ENCODE assay signal across 2 worm cellular contexts in the genomic region with DNA sequence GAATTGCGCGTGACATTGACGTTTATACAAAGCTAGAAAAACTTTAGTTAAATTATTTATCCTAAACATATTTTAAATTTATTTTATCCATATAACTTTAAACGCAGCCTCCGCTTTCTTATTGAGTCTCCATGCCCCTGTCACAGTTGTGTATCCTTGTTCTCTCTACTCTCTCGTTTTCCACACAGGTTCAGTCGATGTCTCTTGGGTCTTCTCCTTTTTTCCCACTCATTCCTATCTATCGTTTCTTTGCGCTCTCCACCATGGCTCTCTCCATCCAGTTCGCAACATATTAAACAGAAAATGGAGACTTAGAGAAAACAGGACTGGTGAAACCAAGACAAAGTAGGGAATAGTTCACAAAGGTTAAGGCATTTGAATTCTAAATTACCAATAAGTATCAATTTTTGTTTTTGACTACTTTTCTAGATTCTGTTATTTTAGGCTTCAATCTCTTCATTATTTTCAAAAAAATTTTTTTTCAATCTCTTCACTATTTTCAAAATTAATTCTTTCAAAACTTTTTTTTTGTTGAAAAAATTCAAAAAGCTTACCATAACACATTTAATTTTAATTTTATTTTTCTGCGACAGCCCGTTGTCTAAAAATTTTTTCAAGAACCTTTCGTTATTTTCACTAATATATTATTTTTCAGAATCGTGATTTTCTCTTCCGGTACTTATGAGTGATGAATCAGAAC.
TF ChIP-seq lines count a peak whose summit lies in the region.

A gene (plus strand): TSS at position 650 of the 700 bp plus-strand sequence.

TF ChIP-seq in whole organism, L1 larva, 84 proteins besides CTCF, POLR2A, EP300 and RAD21 (continued from another document):
- TF ChIP-seq nhr-77 (tag; optimal IDR thresholded peaks at IDR 0.05; lab: Kevin White, UChicago): peak; percentile 85
- TF ChIP-seq alr-1 (tag; optimal IDR thresholded peaks at IDR 0.05; lab: Kevin White, UChicago; ENCODE audit: borderline replicate concordance): no peak
- TF ChIP-seq nhr-20 (tag; optimal IDR thresholded peaks at IDR 0.05; lab: Kevin White, UChicago): peak; percentile 78
- TF ChIP-seq pag-3 (tag; optimal IDR thresholded peaks at IDR 0.05; lab: Kevin White, UChicago; ENCODE audit: borderline replicate concordance, insufficient read depth): no peak
- peak in 2 of 3 experiments; percentile 69 to 73 for TF ChIP-seq ceh-82 (tag; optimal IDR thresholded peaks at IDR 0.05; lab: Kevin White, UChicago)
- peak; percentile 44 to 47 for TF ChIP-seq efl-1 (optimal IDR thresholded peaks at IDR 0.05; lab: Kevin White, UChicago)
- TF ChIP-seq efl-1 (GFP tag; optimal IDR thresholded peaks at IDR 0.05 in 1 of 2; lab: Kevin White, UChicago): no peak
- peak; percentile 47 for TF ChIP-seq skn-1 (tag; optimal IDR thresholded peaks at IDR 0.05; lab: Kevin White, UChicago)
- TF ChIP-seq ets-5 (GFP tag; IDR thresholded peaks at IDR 0.05; lab: Robert Waterston, UW): no peak
- TF ChIP-seq lir-3 (tag; optimal IDR thresholded peaks at IDR 0.05; lab: Kevin White, UChicago; ENCODE audit: poor library complexity): peak; percentile 49
- no peak for TF ChIP-seq unc-30 (tag; optimal IDR thresholded peaks at IDR 0.05; lab: Kevin White, UChicago)
- peak; percentile 70 for TF ChIP-seq ztf-4 (tag; optimal IDR thresholded peaks at IDR 0.05; lab: Kevin White, UChicago)
- peak; percentile 68 for TF ChIP-seq swsn-7 (tag; optimal IDR thresholded peaks at IDR 0.05; lab: Kevin White, UChicago)
- TF ChIP-seq sptf-1 (tag; optimal IDR thresholded peaks at IDR 0.05; lab: Kevin White, UChicago): no peak
- no peak for TF ChIP-seq fkh-4 (tag; optimal IDR thresholded peaks at IDR 0.05; lab: Kevin White, UChicago; ENCODE audit: borderline replicate concordance)
- TF ChIP-seq efl-3 (GFP tag; optimal IDR thresholded peaks at IDR 0.05; lab: Kevin White, UChicago): no peak
- TF ChIP-seq unc-86 (tag; optimal IDR thresholded peaks at IDR 0.05; lab: Kevin White, UChicago): peak; percentile 32
- TF ChIP-seq mef-2 (tag; optimal IDR thresholded peaks at IDR 0.05; lab: Kevin White, UChicago): no peak
- TF ChIP-seq nhr-71 (tag; optimal IDR thresholded peaks at IDR 0.05; lab: Kevin White, UChicago): peak; percentile 81
- TF ChIP-seq nhr-76 (tag; optimal IDR thresholded peaks at IDR 0.05; lab: Kevin White, UChicago): no peak
- peak; percentile 60 for TF ChIP-seq nhr-85 (tag; lab: Kevin White, UChicago)
- peak; percentile 12 for TF ChIP-seq lin-13 (GFP tag; optimal IDR thresholded peaks at IDR 0.05; lab: Kevin White, UChicago)
- TF ChIP-seq ceh-88 (GFP tag; IDR thresholded peaks at IDR 0.05; lab: Robert Waterston, UW): no peak
- TF ChIP-seq Y116A8C.19 (tag; optimal IDR thresholded peaks at IDR 0.05; lab: Kevin White, UChicago; ENCODE audit: borderline replicate concordance): no peak
- no peak for TF ChIP-seq ces-1 (GFP tag; optimal IDR thresholded peaks at IDR 0.05; lab: Kevin White, UChicago)

TF ChIP-seq in whole organism, young adult, 124 proteins besides CTCF, POLR2A, EP300 and RAD21 (continued from another document):
- TF ChIP-seq nhr-179 (tag; optimal IDR thresholded peaks at IDR 0.05; lab: Kevin White, UChicago): no peak
- peak; percentile 63 for TF ChIP-seq repo-1 (tag; optimal IDR thresholded peaks at IDR 0.05; lab: Kevin White, UChicago)
- TF ChIP-seq lin-35 (GFP tag; optimal IDR thresholded peaks at IDR 0.05; lab: Kevin White, UChicago): peak in 1 of 3 experiments; percentile 83
- TF ChIP-seq egl-44 (GFP tag; IDR thresholded peaks at IDR 0.05; lab: Robert Waterston, UW): no peak
- no peak for TF ChIP-seq lag-1 (GFP tag; IDR thresholded peaks at IDR 0.05; lab: Robert Waterston, UW)
- no peak for TF ChIP-seq mel-28 (tag; optimal IDR thresholded peaks at IDR 0.05; lab: Kevin White, UChicago; ENCODE audit: borderline replicate concordance)
TF ChIP-seq in whole organism, young adult: peak in this region for 27.
